Fruit fly (Drosophila melanogaster) whole organism, pupa: Measurements from ENCODE around the gene CG31221.
A peak's percentile ranks its signal among the peaks of the same experiment; 100 is the strongest.

Source experiments
- CG17806 ChIP-seq: fragments of 200-800 bp; sonication (Bioruptor generic); optimal IDR thresholded peaks from 2 replicates; lab custom pipeline; 2018; ENCODE audit warnings: missing biosample characterization, mild to moderate bottlenecking, missing genetic modification characterization, moderate library complexity
- Ets98B ChIP-seq: fragments of 200-800 bp; sonication (Bioruptor generic); IDR thresholded peaks from 2 replicates; pipeline ENCODE4 v1.3.6; 2022; ENCODE audit warnings: missing biosample characterization, missing genetic modification characterization
- Pif1B ChIP-seq: fragments of 200-800 bp; sonication (Bioruptor generic); optimal IDR thresholded peaks from 3 replicates; lab custom pipeline; 2016; ENCODE audit warnings: missing biosample characterization, missing genetic modification characterization
- fd96Ca ChIP-seq: fragments of 200-800 bp; sonication (Bioruptor generic); IDR thresholded peaks from 3 replicates; pipeline ENCODE4 v1.3.6; 2022; ENCODE audit warnings: missing biosample characterization, missing genetic modification characterization

DNA sequence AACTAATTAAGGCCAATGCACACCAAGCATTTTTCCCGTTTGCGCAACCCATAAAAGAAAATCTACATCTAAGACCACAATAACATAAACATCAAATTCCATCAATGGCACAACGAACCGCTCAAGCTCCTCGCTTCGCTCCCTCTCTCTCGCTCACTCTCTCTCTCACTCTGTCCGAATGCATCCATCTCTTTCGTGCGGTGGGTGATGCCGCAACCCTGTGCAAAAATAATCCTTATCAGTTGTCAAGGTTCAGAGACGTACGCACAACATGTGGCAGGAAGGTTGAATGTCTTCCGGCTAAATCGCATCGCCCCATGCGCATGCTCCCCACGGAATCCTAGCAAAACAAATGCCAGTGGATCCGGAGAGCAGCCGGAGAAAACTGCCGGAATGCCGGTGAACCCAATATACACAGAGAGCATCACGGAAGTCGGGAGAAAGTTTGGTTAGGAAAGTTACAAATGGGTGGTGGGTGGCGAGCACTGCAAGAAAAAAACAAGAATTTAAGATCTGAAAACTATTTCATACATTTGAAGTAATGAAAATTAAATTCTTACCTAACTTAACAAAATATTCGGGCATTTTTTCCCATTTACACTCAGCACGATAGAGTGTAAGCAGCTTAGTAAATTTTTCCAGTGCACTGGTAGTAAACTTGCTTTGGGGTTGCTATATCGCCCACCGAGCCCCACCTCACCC is 86.3 kb downstream of the CG31221 start:
- TF ChIP-seq CG17806: peak; percentile 76
- TF ChIP-seq Pif1B: peak; percentile 46
- peak; percentile 88 for TF ChIP-seq fd96Ca (GFP tag; lab: Robert Waterston, UW)
- TF ChIP-seq Ets98B (GFP tag; lab: Robert Waterston, UW): peak; percentile 88
